Fruit fly (Drosophila melanogaster) whole organism, embryonic: ENCODE data around the gene CG7568.

Experiments used
- C15 ChIP-seq: fragments of 200-800 bp; sonication (Bioruptor generic); IDR thresholded peaks from 3 replicates; pipeline ENCODE4 v1.3.6; 2022; ENCODE audit warnings: missing biosample characterization, missing genetic modification characterization
- CG10147 ChIP-seq: fragments of 200-800 bp; sonication (Bioruptor generic); optimal IDR thresholded peaks from 2 replicates; lab custom pipeline; 2019; ENCODE audit warnings: missing biosample characterization, mild to moderate bottlenecking, missing genetic modification characterization, moderate library complexity
- CG10274 ChIP-seq: fragments of 200-800 bp; sonication (Bioruptor generic); optimal IDR thresholded peaks from 3 replicates; lab custom pipeline; 2017; ENCODE audit warnings: missing biosample characterization, mild to moderate bottlenecking, missing genetic modification characterization
- CG10462 ChIP-seq: fragments of 200-800 bp; sonication (Bioruptor generic); optimal IDR thresholded peaks from 2 replicates; lab custom pipeline; 2016; ENCODE audit warnings: missing biosample characterization, missing genetic modification characterization
- CG11504 ChIP-seq: fragments of 200-800 bp; sonication (Bioruptor generic); optimal IDR thresholded peaks from 3 replicates; lab custom pipeline; 2019; ENCODE audit warnings: missing biosample characterization, mild to moderate bottlenecking, missing genetic modification characterization, moderate library complexity
- CG11695 ChIP-seq: fragments of 200-800 bp; sonication (Bioruptor generic); IDR thresholded peaks from 3 replicates; pipeline ENCODE4 v1.3.6; 2022; ENCODE audit warnings: missing biosample characterization, missing genetic modification characterization
- CG17186 ChIP-seq: fragments of 200-800 bp; sonication (Bioruptor generic); optimal IDR thresholded peaks from 3 replicates; lab custom pipeline; 2017; ENCODE audit warnings: missing biosample characterization, missing genetic modification reagents, missing genetic modification characterization
- CG17912 ChIP-seq: fragments of 200-800 bp; sonication (Bioruptor generic); optimal IDR thresholded peaks from 2 replicates; lab custom pipeline; 2018; ENCODE audit warnings: missing biosample characterization, mild to moderate bottlenecking, missing genetic modification characterization
- CG31224 ChIP-seq: fragments of 200-800 bp; sonication (Bioruptor generic); IDR thresholded peaks from 2 replicates; pipeline ENCODE4 v1.3.6; 2022; ENCODE audit warnings: missing biosample characterization, missing genetic modification characterization
- CG31365 ChIP-seq: fragments of 200-800 bp; sonication (Bioruptor generic); optimal IDR thresholded peaks from 2 replicates; lab custom pipeline; 2018; ENCODE audit warnings: missing biosample characterization, mild to moderate bottlenecking, missing genetic modification characterization
- CG31441 ChIP-seq: fragments of 200-800 bp; sonication (Bioruptor generic); IDR thresholded peaks from 2 replicates; pipeline ENCODE4 v1.3.6; 2022; ENCODE audit warnings: missing biosample characterization, missing genetic modification characterization
- CG3995 ChIP-seq: fragments of 200-800 bp; sonication (Bioruptor generic); optimal IDR thresholded peaks from 3 replicates; lab custom pipeline; 2016; ENCODE audit warnings: missing biosample characterization, missing genetic modification characterization
- CG5953 ChIP-seq: fragments of 200-800 bp; sonication (Bioruptor generic); IDR thresholded peaks from 2 replicates; pipeline ENCODE4 v1.3.6; 2022; ENCODE audit warnings: missing biosample characterization, missing genetic modification characterization
- CG6272 ChIP-seq: fragments of 200-800 bp; sonication (Bioruptor generic); IDR thresholded peaks from 2 replicates; pipeline ENCODE4 v1.3.6; 2022; ENCODE audit warnings: missing biosample characterization, missing genetic modification characterization
- CG7928 ChIP-seq: fragments of 200-800 bp; sonication (Bioruptor generic); optimal IDR thresholded peaks from 2 replicates; lab custom pipeline; 2017; ENCODE audit warnings: missing biosample characterization, mild to moderate bottlenecking, missing genetic modification characterization
- CG8388 ChIP-seq: fragments of 200-800 bp; sonication (Bioruptor generic); optimal IDR thresholded peaks from 2 replicates; lab custom pipeline; 2019; ENCODE audit warnings: missing biosample characterization, mild to moderate bottlenecking, missing genetic modification characterization, moderate library complexity
- CG9797 ChIP-seq: fragments of 200-800 bp; sonication (Bioruptor generic); optimal IDR thresholded peaks from 3 replicates; lab custom pipeline; 2018; ENCODE audit warnings: missing biosample characterization, mild to moderate bottlenecking, missing genetic modification characterization
- CrebB ChIP-seq: fragments of 200-800 bp; sonication (Bioruptor generic); optimal IDR thresholded peaks from 3 replicates; lab custom pipeline; 2018; ENCODE audit warnings: missing biosample characterization, mild to moderate bottlenecking, missing genetic modification characterization
- D19A ChIP-seq: fragments of 200-800 bp; optimal IDR thresholded peaks from 3 replicates; lab custom pipeline; 2019; ENCODE audit warnings: missing biosample characterization, mild to moderate bottlenecking, missing genetic modification characterization, moderate library complexity
- Dip2 ChIP-seq: fragments of 200-800 bp; sonication (Bioruptor generic); IDR thresholded peaks from 2 replicates; pipeline ENCODE4 v1.3.6; 2022; ENCODE audit warnings: missing biosample characterization, missing genetic modification characterization
- E2f1 ChIP-seq: fragments of 200-800 bp; sonication (Bioruptor generic); IDR thresholded peaks from 2 replicates; pipeline ENCODE4 v1.3.6; 2022; ENCODE audit warnings: missing biosample characterization, missing genetic modification characterization
- Ets97D ChIP-seq: fragments of 200-800 bp; sonication (Bioruptor generic); optimal IDR thresholded peaks from 3 replicates; lab custom pipeline; 2016; ENCODE audit warnings: missing biosample characterization, missing genetic modification characterization
- Gsc ChIP-seq: fragments of 200-800 bp; sonication (Bioruptor generic); IDR thresholded peaks from 2 replicates; pipeline ENCODE4 v1.3.6; 2022; ENCODE audit warnings: missing biosample characterization, missing genetic modification characterization
- Hmx ChIP-seq: fragments of 200-800 bp; sonication (Bioruptor generic); optimal IDR thresholded peaks from 2 replicates; lab custom pipeline; 2016; ENCODE audit warnings: missing biosample characterization, missing genetic modification characterization
- Lhr ChIP-seq: fragments of 200-800 bp; sonication (Bioruptor generic); optimal IDR thresholded peaks from 3 replicates; lab custom pipeline; 2017; ENCODE audit warnings: mild to moderate bottlenecking, missing biosample characterization, missing genetic modification reagents, missing genetic modification characterization
- Lim3 ChIP-seq: fragments of 200-800 bp; sonication (Bioruptor generic); IDR thresholded peaks from 2 replicates; pipeline ENCODE4 v1.3.6; 2022; ENCODE audit warnings: missing biosample characterization, missing genetic modification characterization
- Max ChIP-seq: fragments of 200-800 bp; sonication (Bioruptor generic); optimal IDR thresholded peaks from 2 replicates; lab custom pipeline; 2016; ENCODE audit warnings: missing biosample characterization, mild to moderate bottlenecking, missing genetic modification characterization
- Opbp ChIP-seq: fragments of 200-800 bp; sonication (Bioruptor generic); IDR thresholded peaks from 3 replicates; pipeline ENCODE4 v1.3.6; 2022; ENCODE audit warnings: missing biosample characterization, missing genetic modification characterization; ENCODE audit not compliant: partially characterized antibody
- Rfx ChIP-seq: fragments of 200-800 bp; sonication (Bioruptor generic); IDR thresholded peaks from 2 replicates; pipeline ENCODE4 v1.3.6; 2022; ENCODE audit warnings: missing biosample characterization, missing genetic modification characterization
- Stat92E ChIP-seq, 3 experiments: fragments of >200 bp in 2 of 3; fragments of 200-800 bp in 1 of 3; sonication (Bioruptor generic) in 1 of 3; optimal IDR thresholded peaks; 2 replicates each; lab custom pipeline; 2017 to 2019; ENCODE audit warnings: missing biosample characterization in 3 of 3, missing genetic modification characterization in 3 of 3, mild to moderate bottlenecking in 1 of 3, moderate library complexity in 1 of 3
- al ChIP-seq: fragments of 200-800 bp; sonication (Bioruptor generic); IDR thresholded peaks from 2 replicates; pipeline ENCODE4 v1.3.6; 2022; ENCODE audit warnings: missing biosample characterization, missing genetic modification characterization
- amos ChIP-seq: fragments of 200-800 bp; sonication (Bioruptor generic); IDR thresholded peaks from 2 replicates; pipeline ENCODE4 v1.3.6; 2022; ENCODE audit warnings: missing biosample characterization, missing genetic modification characterization; ENCODE audit not compliant: partially characterized antibody
- cas ChIP-seq: fragments of 200-800 bp; sonication (Bioruptor generic); IDR thresholded peaks from 2 replicates; pipeline ENCODE4 v1.3.6; 2022; ENCODE audit warnings: missing biosample characterization, missing genetic modification characterization
- chm ChIP-seq: fragments of 200-800 bp; sonication (Bioruptor generic); IDR thresholded peaks from 2 replicates; pipeline ENCODE4 v1.3.6; 2022; ENCODE audit warnings: missing biosample characterization, missing genetic modification characterization
- chn ChIP-seq: fragments of 200-800 bp; sonication (Bioruptor generic); optimal IDR thresholded peaks from 2 replicates; lab custom pipeline; 2016; ENCODE audit warnings: missing biosample characterization, missing genetic modification characterization
- da ChIP-seq: fragments of 200-800 bp; sonication (Bioruptor generic); optimal IDR thresholded peaks from 2 replicates; lab custom pipeline; 2016; ENCODE audit warnings: missing biosample characterization, missing genetic modification characterization
- dm ChIP-seq: fragments of 200-800 bp; sonication (Bioruptor generic); optimal IDR thresholded peaks from 3 replicates; lab custom pipeline; 2016; ENCODE audit warnings: missing biosample characterization, missing genetic modification characterization
- dpn ChIP-seq, 2 experiments: fragments of 200-800 bp; sonication (Bioruptor generic); optimal IDR thresholded peaks; 3 replicates each; lab custom pipeline; 2016; ENCODE audit warnings: missing biosample characterization in 2 of 2, missing genetic modification characterization in 2 of 2
- dysf ChIP-seq: fragments of 200-800 bp; sonication (Bioruptor generic); IDR thresholded peaks from 3 replicates; pipeline ENCODE4 v1.3.6; 2022; ENCODE audit warnings: missing biosample characterization, missing genetic modification characterization
- gce ChIP-seq: fragments of 200-800 bp; sonication (Bioruptor generic); IDR thresholded peaks from 3 replicates; pipeline ENCODE4 v1.3.6; 2022; ENCODE audit warnings: missing biosample characterization, missing genetic modification characterization
- hth ChIP-seq: fragments of >200 bp; optimal IDR thresholded peaks from 2 replicates; lab custom pipeline; 2017; ENCODE audit warnings: inconsistent platforms
- jumu ChIP-seq: fragments of 200-800 bp; sonication (Bioruptor generic); optimal IDR thresholded peaks from 3 replicates; lab custom pipeline; 2016; ENCODE audit warnings: missing biosample characterization, missing genetic modification characterization
- luna ChIP-seq: fragments of 200-800 bp; sonication (Bioruptor generic); optimal IDR thresholded peaks from 2 replicates; lab custom pipeline; 2016; ENCODE audit warnings: missing biosample characterization, missing genetic modification characterization
- mld ChIP-seq: fragments of 200-800 bp; sonication (Bioruptor generic); IDR thresholded peaks from 3 replicates; pipeline ENCODE4 v1.3.6; 2022; ENCODE audit warnings: missing biosample characterization, missing genetic modification characterization; ENCODE audit not compliant: partially characterized antibody
- nerfin-1 ChIP-seq: fragments of 200-800 bp; sonication (Bioruptor generic); optimal IDR thresholded peaks from 3 replicates; lab custom pipeline; 2019; ENCODE audit warnings: missing biosample characterization, mild to moderate bottlenecking, missing genetic modification characterization, moderate library complexity
- nom ChIP-seq: fragments of 200-800 bp; sonication (Bioruptor generic); optimal IDR thresholded peaks from 2 replicates; lab custom pipeline; 2017; ENCODE audit warnings: missing biosample characterization, missing genetic modification characterization, mild to moderate bottlenecking, moderate library complexity, missing genetic modification reagents
- ro ChIP-seq: fragments of 200-800 bp; sonication (Bioruptor generic); IDR thresholded peaks from 2 replicates; pipeline ENCODE4 v1.3.6; 2022; ENCODE audit warnings: missing biosample characterization, missing genetic modification characterization
- sc ChIP-seq, 3 experiments: fragments of >200 bp in 2 of 3; fragments of 200-800 bp in 1 of 3; sonication (Bioruptor generic) in 1 of 3; optimal IDR thresholded peaks; 2 replicates in 2 of 3; 3 replicates in 1 of 3; lab custom pipeline; 2017; ENCODE audit warnings: mild to moderate bottlenecking in 1 of 3, missing biosample characterization in 1 of 3, missing genetic modification characterization in 1 of 3, missing genetic modification reagents in 1 of 3
- sim ChIP-seq: fragments of 200-800 bp; sonication (Bioruptor generic); IDR thresholded peaks from 2 replicates; pipeline ENCODE4 v1.3.6; 2022; ENCODE audit warnings: missing biosample characterization, missing genetic modification characterization
- sug ChIP-seq: fragments of 200-800 bp; optimal IDR thresholded peaks from 2 replicates; lab custom pipeline; 2019; ENCODE audit warnings: missing biosample characterization, mild to moderate bottlenecking, missing genetic modification characterization, moderate library complexity

The CG7568 gene

DNA sequence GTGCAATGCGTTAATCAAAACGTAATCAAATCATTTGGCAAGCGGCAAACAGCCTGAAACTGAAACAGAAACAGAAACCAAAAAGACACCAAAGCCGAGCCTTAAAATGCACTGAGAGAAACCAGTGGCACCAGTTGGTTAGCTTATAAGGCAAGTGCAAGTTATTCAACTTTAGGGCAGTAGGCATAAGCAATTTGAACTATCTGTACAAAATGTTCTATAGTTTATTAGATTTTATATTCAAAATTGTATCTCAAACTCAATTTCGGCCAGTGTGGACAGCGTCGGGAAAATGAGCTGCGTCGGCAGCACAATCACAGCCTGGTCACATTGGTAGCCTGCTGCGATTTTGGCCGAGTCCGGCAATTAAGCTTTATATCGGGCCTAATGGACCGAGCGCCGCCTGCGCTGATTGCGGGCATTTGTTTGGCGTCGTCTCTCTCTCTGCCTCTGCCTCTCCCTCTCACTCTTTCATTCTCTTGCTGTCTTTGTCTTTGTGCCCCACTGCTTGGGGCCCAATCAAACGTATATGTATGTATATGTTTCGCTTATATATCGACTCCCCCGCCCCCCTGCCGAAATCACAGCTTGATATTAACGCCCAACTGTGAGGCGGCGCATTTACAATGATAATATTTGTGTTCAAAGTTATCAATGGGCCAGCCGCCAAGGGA is 33.5 kb downstream of the CG7568 start (continued):
- no peak for TF ChIP-seq Stat92E (GFP tag; optimal IDR thresholded peaks at IDR 0.05; lab: Kevin White, UChicago)
- TF ChIP-seq C15: no peak
- TF ChIP-seq CG31441 (GFP tag; lab: Robert Waterston, UW): peak; percentile 67; the same call in 1 of the 2 replicates
- peak; percentile 63 for TF ChIP-seq dysf
- no peak for TF ChIP-seq Hmx (GFP tag; lab: Kevin White, UChicago)
- TF ChIP-seq jumu: peak; percentile 67
- no peak for TF ChIP-seq Ets97D
- TF ChIP-seq dm (GFP tag; lab: Kevin White, UChicago): no peak
- TF ChIP-seq gce (GFP tag; lab: Robert Waterston, UW): no peak
- no peak for TF ChIP-seq CG17186
- TF ChIP-seq D19A (tag; lab: Kevin White, UChicago): peak; percentile 45
- TF ChIP-seq sc (optimal IDR thresholded peaks at IDR 0.05; lab: Kevin White, UChicago): no peak
- TF ChIP-seq sc (GFP tag; optimal IDR thresholded peaks at IDR 0.05; lab: Kevin White, UChicago): peak; percentile 38
- no peak for TF ChIP-seq al (GFP tag; lab: Robert Waterston, UW)
- no peak for TF ChIP-seq hth (lab: Kevin White, UChicago)
- TF ChIP-seq CrebB: no peak
- TF ChIP-seq Rfx: 0 out of 2 replicates have a peak, but pooled peaks have one; percentile 18
- no peak for TF ChIP-seq amos
- peak; percentile 31; the same call in 1 of the 2 replicates for TF ChIP-seq ro (GFP tag; lab: Robert Waterston, UW)
- TF ChIP-seq CG11695 (GFP tag; lab: Robert Waterston, UW): no peak
- TF ChIP-seq Dip2 (GFP tag; lab: Robert Waterston, UW): no peak
- TF ChIP-seq cas (GFP tag; lab: Robert Waterston, UW): no peak
- no peak for TF ChIP-seq CG9797 (GFP tag; lab: Kevin White, UChicago)
- no peak for TF ChIP-seq CG7928 (GFP tag; lab: Kevin White, UChicago)
- no peak for TF ChIP-seq CG3995 (GFP tag; lab: Kevin White, UChicago)
- no peak for TF ChIP-seq da
- no peak for TF ChIP-seq CG31365 (tag; lab: Kevin White, UChicago)
- TF ChIP-seq Lhr: peak; percentile 45
- TF ChIP-seq Lim3 (GFP tag; lab: Robert Waterston, UW): no peak
- TF ChIP-seq sim: peak; percentile 74
- TF ChIP-seq CG11504: peak; percentile 71
- TF ChIP-seq CG17912 (GFP tag; lab: Kevin White, UChicago): no peak
- peak; percentile 76 for TF ChIP-seq chm (GFP tag; lab: Robert Waterston, UW)
- TF ChIP-seq sug (tag; lab: Kevin White, UChicago): no peak
- TF ChIP-seq CG8388 (GFP tag; lab: Kevin White, UChicago): peak; percentile 63
- no peak for TF ChIP-seq nom
- TF ChIP-seq luna (GFP tag; lab: Kevin White, UChicago): no peak
- TF ChIP-seq CG10147 (GFP tag; lab: Kevin White, UChicago): no peak
- TF ChIP-seq E2f1 (GFP tag; lab: Robert Waterston, UW): peak; percentile 62
- TF ChIP-seq Gsc (GFP tag; lab: Robert Waterston, UW): peak; percentile 51
- peak; percentile 61 for TF ChIP-seq CG6272 (GFP tag; lab: Robert Waterston, UW)
- peak; percentile 17; the same call in 1 of the 2 replicates for TF ChIP-seq CG31224
- TF ChIP-seq chn (GFP tag; lab: Kevin White, UChicago): peak; percentile 68
- TF ChIP-seq mld (GFP tag; lab: Robert Waterston, UW): no peak
- no peak for TF ChIP-seq Opbp
- TF ChIP-seq nerfin-1 (tag; lab: Kevin White, UChicago): peak; percentile 56
- TF ChIP-seq CG5953 (GFP tag; lab: Robert Waterston, UW): peak; percentile 32; the same call in 1 of the 2 replicates
- peak; percentile 28 for TF ChIP-seq CG10462 (GFP tag; lab: Kevin White, UChicago)
- peak; percentile 44 to 58 for TF ChIP-seq dpn (GFP tag; optimal IDR thresholded peaks at IDR 0.05; lab: Kevin White, UChicago)
- no peak for TF ChIP-seq CG10274 (GFP tag; lab: Kevin White, UChicago)
- TF ChIP-seq Max (GFP tag; lab: Kevin White, UChicago): peak; percentile 39
